Worm (Caenorhabditis elegans) whole organism, L2 larva: ENCODE data around the gene cut-2.

Experiments
- ama-1 ChIP-seq: fragments of 150-350 bp; optimal IDR thresholded peaks from 2 replicates; lab custom pipeline; 2018; ENCODE audit warnings: inconsistent platforms
- lsy-2 ChIP-seq, 2 experiments: fragments of 150-350 bp in 1 of 2; sonication (generic microtip) in 1 of 2; optimal IDR thresholded peaks; 2 replicates each; lab custom pipeline; 2014 to 2017; ENCODE audit warnings: missing biosample characterization in 2 of 2, missing genetic modification characterization in 2 of 2
- nhr-12 ChIP-seq: fragments of 150-350 bp; optimal IDR thresholded peaks from 2 replicates; lab custom pipeline; 2014; ENCODE audit warnings: missing biosample characterization, missing genetic modification characterization
- nhr-21 ChIP-seq: fragments of 150-350 bp; optimal IDR thresholded peaks from 2 replicates; lab custom pipeline; 2014; ENCODE audit warnings: missing biosample characterization, missing genetic modification characterization
- unc-62 ChIP-seq: fragments of 150-350 bp; optimal IDR thresholded peaks from 2 replicates; lab custom pipeline; 2014; ENCODE audit warnings: missing biosample characterization, missing genetic modification reagents, missing genetic modification characterization
- zag-1 ChIP-seq: fragments of 150-350 bp; optimal IDR thresholded peaks from 2 replicates; lab custom pipeline; 2014; ENCODE audit warnings: missing biosample characterization, missing genetic modification characterization

DNA sequence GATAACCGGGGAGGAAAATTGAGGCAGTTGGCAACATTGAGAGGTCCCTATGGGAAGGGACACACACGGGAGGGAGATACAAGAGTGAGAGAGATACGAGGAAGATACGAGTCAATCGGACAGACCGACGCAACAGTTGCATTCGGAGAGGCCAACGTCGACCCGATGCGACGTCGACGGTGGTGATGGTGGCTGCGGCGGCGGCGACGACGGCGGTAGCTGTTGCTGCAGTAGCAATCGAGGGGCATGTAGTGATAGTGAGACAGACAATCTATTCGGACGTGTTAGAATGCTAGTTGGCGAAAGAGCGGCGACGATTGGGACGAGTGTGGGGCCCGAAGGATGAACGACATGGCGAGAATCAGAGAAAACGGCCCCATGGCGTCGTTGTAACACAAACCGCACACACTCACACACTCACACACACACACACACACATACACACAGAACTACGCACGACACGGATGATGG is 21.4 kb upstream of the cut-2 start:
- TF ChIP-seq ama-1 (lab: Kevin White, UChicago) (no peak), lsy-2 (tag; optimal IDR thresholded peaks at IDR 0.05; lab: Kevin White, UChicago) (peak in 1 of 2 experiments; percentile 13), nhr-12 (tag; lab: Kevin White, UChicago) (no peak), unc-62 (GFP tag; lab: Kevin White, UChicago) (no peak), nhr-21 (tag; lab: Kevin White, UChicago) (no peak), zag-1 (tag; lab: Kevin White, UChicago) (no peak)
